Fruit fly (Drosophila melanogaster): ENCODE data around the gene CG33257.
A peak's percentile ranks its signal among the peaks of the same experiment; 100 is the strongest.

CG33257 gene

dm6 chr3L:16328207-16328891, 17.8 kb upstream of the CG33257 start, which contains the start of gene CG13058 (continued):
- TF ChIP-seq eve (GFP tag; optimal IDR thresholded peaks at IDR 0.05) = no peak
- TF ChIP-seq tll (GFP tag; optimal IDR thresholded peaks at IDR 0.05) = no peak
- TF ChIP-seq CG15269 (tag; optimal IDR thresholded peaks at IDR 0.05) = peak; percentile 86
- TF ChIP-seq CG9797 (GFP tag; optimal IDR thresholded peaks at IDR 0.05) = no peak
- TF ChIP-seq Lhr (GFP tag; optimal IDR thresholded peaks at IDR 0.05) = no peak
- peak; percentile 53 for TF ChIP-seq pho (GFP tag; optimal IDR thresholded peaks at IDR 0.05)
- TF ChIP-seq CG12155 (GFP tag; optimal IDR thresholded peaks at IDR 0.05) = peak; percentile 29
- TF ChIP-seq vnd (GFP tag; IDR thresholded peaks at IDR 0.05; ENCODE audit: partially characterized antibody) = no peak
- peak; percentile 77 for TF ChIP-seq CG2120 (GFP tag; optimal IDR thresholded peaks at IDR 0.05)
- TF ChIP-seq prd (optimal IDR thresholded peaks at IDR 0.05) = no peak
- TF ChIP-seq prd (GFP tag; IDR thresholded peaks at IDR 0.05) = no peak; the same call in 2 of the 3 replicates
- TF ChIP-seq CG3847 (GFP tag; IDR thresholded peaks at IDR 0.05) = peak; percentile 77
- no peak for TF ChIP-seq Sin3A (optimal IDR thresholded peaks at IDR 0.05)
- peak; percentile 25 for TF ChIP-seq tin (GFP tag; optimal IDR thresholded peaks at IDR 0.05)
- TF ChIP-seq dimm (GFP tag; IDR thresholded peaks at IDR 0.05) = peak; percentile 23; the same call in 1 of the 2 replicates
- TF ChIP-seq Med (GFP tag) = peak; percentile 54
- no peak for TF ChIP-seq CG1832 (GFP tag; optimal IDR thresholded peaks at IDR 0.05)
- no peak for TF ChIP-seq CG13287 (GFP tag; IDR thresholded peaks at IDR 0.05; ENCODE audit: partially characterized antibody)

- no peak for TF ChIP-seq cato (GFP tag; optimal IDR thresholded peaks at IDR 0.05; ENCODE audit: borderline replicate concordance)
- no peak for TF ChIP-seq CG13123 (GFP tag; optimal IDR thresholded peaks at IDR 0.05)
- TF ChIP-seq dysf (GFP tag; IDR thresholded peaks at IDR 0.05) = no peak
- TF ChIP-seq exex (tag; optimal IDR thresholded peaks at IDR 0.05) = no peak
- no peak for TF ChIP-seq corto (GFP tag; optimal IDR thresholded peaks at IDR 0.05)
- TF ChIP-seq MTF-1 (GFP tag; optimal IDR thresholded peaks at IDR 0.05; ENCODE audit: borderline replicate concordance) = no peak
- no peak for TF ChIP-seq CG6683 (GFP tag; optimal IDR thresholded peaks at IDR 0.05)
- TF ChIP-seq maf-S (GFP tag; optimal IDR thresholded peaks at IDR 0.05) = no peak
- no peak for TF ChIP-seq Abd-B (GFP tag; optimal IDR thresholded peaks at IDR 0.05)
- TF ChIP-seq CG17186 (GFP tag; optimal IDR thresholded peaks at IDR 0.05) = no peak
- no peak for TF ChIP-seq CG12236 (GFP tag; optimal IDR thresholded peaks at IDR 0.05)
- no peak for TF ChIP-seq bcd (GFP tag; optimal IDR thresholded peaks at IDR 0.05)
- TF ChIP-seq CG18011 (GFP tag; optimal IDR thresholded peaks at IDR 0.05) = no peak
- no peak for TF ChIP-seq D19A (tag; optimal IDR thresholded peaks at IDR 0.05)
- TF ChIP-seq fd102C (GFP tag; optimal IDR thresholded peaks at IDR 0.05) = no peak
- no peak for TF ChIP-seq Atf3 (GFP tag; optimal IDR thresholded peaks at IDR 0.05)
- TF ChIP-seq lmd (GFP tag; IDR thresholded peaks at IDR 0.05) = no peak
- TF ChIP-seq B-H2 (GFP tag; optimal IDR thresholded peaks at IDR 0.05) = no peak
- TF ChIP-seq CG13775 (GFP tag; optimal IDR thresholded peaks at IDR 0.05) = no peak
Measured at dm6 chr3L:16329495-16329894, 16.6 kb upstream of the CG33257 start, which contains the start of gene CG33061. Gene CG33061, plus strand, starts transcription at chr3L:16329795.

dm6 chr3L:16330740-16331139, 15.4 kb upstream of the CG33257 start, which contains the start of gene CG33060:
Gene CG33060, plus strand, starts transcription at chr3L:16331040.
- TF ChIP-seq hth (optimal IDR thresholded peaks at IDR 0.05) = no peak
- TF ChIP-seq CG10565 (GFP tag; optimal IDR thresholded peaks at IDR 0.05) = no peak
- TF ChIP-seq Dref (GFP tag; IDR thresholded peaks at IDR 0.05) = no peak
- TF ChIP-seq CG8944 (GFP tag; optimal IDR thresholded peaks at IDR 0.05) = no peak
- TF ChIP-seq CG30431 (GFP tag; optimal IDR thresholded peaks at IDR 0.05) = no peak
- no peak for TF ChIP-seq ken (GFP tag; IDR thresholded peaks at IDR 0.05)
- TF ChIP-seq chif (GFP tag; optimal IDR thresholded peaks at IDR 0.05) = no peak
- no peak for TF ChIP-seq sisA (GFP tag; IDR thresholded peaks at IDR 0.05)
- TF ChIP-seq CG13123 (GFP tag; optimal IDR thresholded peaks at IDR 0.05) = no peak
- TF ChIP-seq tll (GFP tag; optimal IDR thresholded peaks at IDR 0.05) = no peak
- TF ChIP-seq ttk (GFP tag; IDR thresholded peaks at IDR 0.05) = no peak
- no peak for TF ChIP-seq hbn (GFP tag; IDR thresholded peaks at IDR 0.05; ENCODE audit: partially characterized antibody)
- no peak for TF ChIP-seq kay (GFP tag; optimal IDR thresholded peaks at IDR 0.05)
- no peak for TF ChIP-seq NC2α (GFP tag; optimal IDR thresholded peaks at IDR 0.05)
